Worm (Caenorhabditis elegans) whole organism, L1 larva: ENCODE measurements around the gene C26F1.1.

ENCODE experiments used
- C04F5.9 ChIP-seq: sonication (generic microtip); optimal IDR thresholded peaks from 2 replicates; lab custom pipeline; 2016; ENCODE audit warnings: missing genetic modification characterization, missing compliant biosample characterization
- egl-27 ChIP-seq, 2 experiments: fragments of 150-350 bp in 1 of 2; sonication (generic microtip); optimal IDR thresholded peaks; 3 replicates each; lab custom pipeline; 2017 to 2018; ENCODE audit warnings: missing biosample characterization in 2 of 2, missing genetic modification characterization in 2 of 2, missing genetic modification reagents in 2 of 2
- elt-2 ChIP-seq: sonication (generic microtip); optimal IDR thresholded peaks from 2 replicates; lab custom pipeline; 2016; ENCODE audit warnings: missing genetic modification characterization, mild to moderate bottlenecking, inconsistent platforms, missing compliant biosample characterization, missing genetic modification reagents
- hlh-17 ChIP-seq: fragments of 200-800 bp; sonication (Bioruptor generic); optimal IDR thresholded peaks from 2 replicates; lab custom pipeline; 2018; ENCODE audit warnings: missing genetic modification characterization, mild to moderate bottlenecking, missing compliant biosample characterization, moderate library complexity, borderline replicate concordance
- lin-14 ChIP-seq: fragments of 200-800 bp; sonication (Bioruptor generic); optimal IDR thresholded peaks from 2 replicates; lab custom pipeline; 2018; ENCODE audit warnings: mild to moderate bottlenecking, missing genetic modification characterization, moderate library complexity, missing compliant biosample characterization
- lin-39 ChIP-seq: fragments of 150-350 bp; optimal IDR thresholded peaks from 2 replicates; lab custom pipeline; 2014; ENCODE audit warnings: missing biosample characterization, missing genetic modification reagents, missing genetic modification characterization
- nhr-28 ChIP-seq: fragments of 150-350 bp; optimal IDR thresholded peaks from 2 replicates; lab custom pipeline; 2014; ENCODE audit warnings: missing biosample characterization, missing genetic modification characterization
- nhr-76 ChIP-seq: sonication (generic microtip); optimal IDR thresholded peaks from 2 replicates; lab custom pipeline; 2017; ENCODE audit warnings: missing biosample characterization, missing genetic modification characterization
- pag-3 ChIP-seq: sonication (generic microtip); optimal IDR thresholded peaks from 2 replicates; lab custom pipeline; 2017; ENCODE audit warnings: missing genetic modification characterization, mild to moderate bottlenecking, missing compliant biosample characterization, antibody characterized with exemption, borderline replicate concordance; ENCODE audit not compliant: insufficient read depth
- snpc-4 ChIP-seq: fragments of 150-350 bp; optimal IDR thresholded peaks from 2 replicates; lab custom pipeline; 2014; ENCODE audit warnings: missing biosample characterization, missing genetic modification characterization

ce11 chrV:7822655-7823054 is 37.4 kb downstream of the C26F1.1 start:
- TF ChIP-seq snpc-4 (tag; lab: Kevin White, UChicago) (no peak), nhr-28 (no peak), lin-39 (peak; percentile 23), pag-3 (tag; lab: Kevin White, UChicago) (no peak), elt-2 (no peak), hlh-17 (GFP tag; lab: Kevin White, UChicago) (no peak), egl-27 (tag; optimal IDR thresholded peaks at IDR 0.05; lab: Kevin White, UChicago) (no peak), lin-14 (GFP tag; lab: Kevin White, UChicago) (peak; percentile 90), nhr-76 (tag; lab: Kevin White, UChicago) (no peak), C04F5.9 (tag; lab: Kevin White, UChicago) (no peak)
